Fruit fly (Drosophila melanogaster) whole organism, embryonic: ENCODE data around the gene CG5181.

Experiments
- Atf6 ChIP-seq: fragments of 200-800 bp; sonication (Bioruptor generic); IDR thresholded peaks from 2 replicates; pipeline ENCODE4 v1.3.6; 2022; ENCODE audit warnings: missing biosample characterization, missing genetic modification characterization
- BEAF-32 ChIP-seq: fragments of 200-800 bp; sonication (Bioruptor generic); optimal IDR thresholded peaks from 3 replicates; lab custom pipeline; 2017; ENCODE audit warnings: missing biosample characterization, missing genetic modification characterization, mild to moderate bottlenecking, moderate library complexity, missing genetic modification reagents
- CG10462 ChIP-seq: fragments of 200-800 bp; sonication (Bioruptor generic); optimal IDR thresholded peaks from 2 replicates; lab custom pipeline; 2016; ENCODE audit warnings: missing biosample characterization, missing genetic modification characterization
- CG10654 ChIP-seq: fragments of 200-800 bp; sonication (Bioruptor generic); optimal IDR thresholded peaks from 2 replicates; lab custom pipeline; 2016; ENCODE audit warnings: missing biosample characterization, missing genetic modification characterization
- CG11560 ChIP-seq: fragments of 200-800 bp; sonication (Bioruptor generic); IDR thresholded peaks from 3 replicates; pipeline ENCODE4 v1.3.6; 2022; ENCODE audit warnings: missing biosample characterization, missing genetic modification characterization
- CG12942 ChIP-seq: fragments of 200-800 bp; sonication (Bioruptor generic); optimal IDR thresholded peaks from 3 replicates; lab custom pipeline; 2016; ENCODE audit warnings: missing biosample characterization, missing genetic modification characterization
- CG13424 ChIP-seq: fragments of 200-800 bp; sonication (Bioruptor generic); optimal IDR thresholded peaks from 2 replicates; lab custom pipeline; 2019; ENCODE audit warnings: missing biosample characterization, mild to moderate bottlenecking, missing genetic modification characterization, moderate library complexity
- CG14014 ChIP-seq: fragments of 200-800 bp; sonication (Bioruptor generic); IDR thresholded peaks from 2 replicates; pipeline ENCODE4 v1.3.6; 2022; ENCODE audit warnings: missing biosample characterization, missing genetic modification characterization
- CG16779 ChIP-seq: fragments of 200-800 bp; sonication (Bioruptor generic); IDR thresholded peaks from 2 replicates; pipeline ENCODE4 v1.3.6; 2022; ENCODE audit warnings: missing biosample characterization, missing genetic modification characterization
- CG17612 ChIP-seq: fragments of 200-800 bp; sonication (Bioruptor generic); IDR thresholded peaks from 2 replicates; pipeline ENCODE4 v1.3.6; 2022; ENCODE audit warnings: missing biosample characterization, missing genetic modification characterization
- CG18599 ChIP-seq: fragments of 200-800 bp; sonication (Bioruptor generic); optimal IDR thresholded peaks from 3 replicates; lab custom pipeline; 2017; ENCODE audit warnings: missing biosample characterization, missing genetic modification characterization, mild to moderate bottlenecking, moderate library complexity, missing genetic modification reagents
- CG42726 ChIP-seq: fragments of 200-800 bp; sonication (Bioruptor generic); IDR thresholded peaks from 2 replicates; pipeline ENCODE4 v1.3.6; 2022; ENCODE audit warnings: missing biosample characterization, missing genetic modification characterization; ENCODE audit not compliant: partially characterized antibody
- CG6854 ChIP-seq: fragments of 200-800 bp; sonication (Bioruptor generic); optimal IDR thresholded peaks from 3 replicates; lab custom pipeline; 2017; ENCODE audit warnings: missing biosample characterization, mild to moderate bottlenecking, missing genetic modification characterization
- CG8944 ChIP-seq: fragments of 200-800 bp; sonication (Bioruptor generic); optimal IDR thresholded peaks from 3 replicates; lab custom pipeline; 2016; ENCODE audit warnings: missing biosample characterization, missing genetic modification characterization
- CG9817 ChIP-seq: fragments of 200-800 bp; sonication (Bioruptor generic); optimal IDR thresholded peaks from 2 replicates; lab custom pipeline; 2018; ENCODE audit warnings: missing biosample characterization, mild to moderate bottlenecking, missing genetic modification characterization, moderate library complexity
- CG9932 ChIP-seq: fragments of 200-800 bp; sonication (Bioruptor generic); IDR thresholded peaks from 2 replicates; pipeline ENCODE4 v1.3.6; 2022; ENCODE audit warnings: missing biosample characterization, missing genetic modification characterization
- D19A ChIP-seq: fragments of 200-800 bp; optimal IDR thresholded peaks from 3 replicates; lab custom pipeline; 2019; ENCODE audit warnings: missing biosample characterization, mild to moderate bottlenecking, missing genetic modification characterization, moderate library complexity
- Dad ChIP-seq: fragments of 200-800 bp; sonication (Bioruptor generic); optimal IDR thresholded peaks from 3 replicates; lab custom pipeline; 2016; ENCODE audit warnings: missing biosample characterization, missing genetic modification characterization
- Doc2 ChIP-seq: fragments of 200-800 bp; sonication (Bioruptor generic); IDR thresholded peaks from 2 replicates; pipeline ENCODE4 v1.3.6; 2022; ENCODE audit warnings: missing biosample characterization, missing genetic modification characterization
- E2f2 ChIP-seq: fragments of 200-800 bp; sonication (Bioruptor generic); IDR thresholded peaks from 2 replicates; pipeline ENCODE4 v1.3.6; 2022; ENCODE audit warnings: missing biosample characterization, missing genetic modification characterization
- Fer1 ChIP-seq: fragments of 200-800 bp; sonication (Bioruptor generic); optimal IDR thresholded peaks from 2 replicates; lab custom pipeline; 2017; ENCODE audit warnings: missing biosample characterization, mild to moderate bottlenecking, missing genetic modification characterization
- Hand ChIP-seq: fragments of 200-800 bp; sonication (Bioruptor generic); optimal IDR thresholded peaks from 2 replicates; lab custom pipeline; 2017; ENCODE audit warnings: mild to moderate bottlenecking, missing biosample characterization, missing genetic modification reagents, missing genetic modification characterization
- Hey ChIP-seq: fragments of 200-800 bp; sonication (Bioruptor generic); optimal IDR thresholded peaks from 3 replicates; lab custom pipeline; 2018; ENCODE audit warnings: missing biosample characterization, mild to moderate bottlenecking, missing genetic modification characterization
- HmgD ChIP-seq: fragments of 200-800 bp; sonication (Bioruptor generic); optimal IDR thresholded peaks from 3 replicates; lab custom pipeline; 2016; ENCODE audit warnings: missing biosample characterization, missing genetic modification characterization
- Hr78 ChIP-seq, 2 experiments: fragments of 200-800 bp in 1 of 2; fragments of >200 bp in 1 of 2; sonication (Bioruptor generic) in 1 of 2; optimal IDR thresholded peaks; 2 replicates each; lab custom pipeline; 2017 to 2019; ENCODE audit warnings: missing biosample characterization in 2 of 2, missing genetic modification characterization in 2 of 2, mild to moderate bottlenecking in 1 of 2, moderate library complexity in 1 of 2
- Lhr ChIP-seq: fragments of 200-800 bp; sonication (Bioruptor generic); optimal IDR thresholded peaks from 3 replicates; lab custom pipeline; 2017; ENCODE audit warnings: mild to moderate bottlenecking, missing biosample characterization, missing genetic modification reagents, missing genetic modification characterization
- Max ChIP-seq: fragments of 200-800 bp; sonication (Bioruptor generic); optimal IDR thresholded peaks from 2 replicates; lab custom pipeline; 2016; ENCODE audit warnings: missing biosample characterization, mild to moderate bottlenecking, missing genetic modification characterization
- Sry-β ChIP-seq: fragments of 200-800 bp; sonication (Bioruptor generic); optimal IDR thresholded peaks from 2 replicates; lab custom pipeline; 2018; ENCODE audit warnings: missing biosample characterization, mild to moderate bottlenecking, missing genetic modification characterization, moderate library complexity
- Xrp1 ChIP-seq: fragments of 200-800 bp; sonication (Bioruptor generic); IDR thresholded peaks from 2 replicates; pipeline ENCODE4 v1.3.6; 2022; ENCODE audit warnings: missing biosample characterization, missing genetic modification characterization
- aop ChIP-seq: fragments of 200-800 bp; sonication (Bioruptor generic); IDR thresholded peaks from 2 replicates; pipeline ENCODE4 v1.3.6; 2022; ENCODE audit warnings: missing biosample characterization, missing genetic modification characterization
- az2 ChIP-seq: fragments of 200-800 bp; sonication (Bioruptor generic); optimal IDR thresholded peaks from 3 replicates; lab custom pipeline; 2016; ENCODE audit warnings: missing biosample characterization, missing genetic modification characterization
- bbx ChIP-seq: fragments of 200-800 bp; sonication (Bioruptor generic); IDR thresholded peaks from 2 replicates; pipeline ENCODE4 v1.3.6; 2022; ENCODE audit warnings: missing biosample characterization, missing genetic modification characterization; ENCODE audit not compliant: partially characterized antibody
- crc ChIP-seq: fragments of 200-800 bp; sonication (Bioruptor generic); optimal IDR thresholded peaks from 2 replicates; lab custom pipeline; 2016; ENCODE audit warnings: missing biosample characterization, missing genetic modification characterization
- dpn ChIP-seq, 2 experiments: fragments of 200-800 bp; sonication (Bioruptor generic); optimal IDR thresholded peaks; 3 replicates each; lab custom pipeline; 2016; ENCODE audit warnings: missing biosample characterization in 2 of 2, missing genetic modification characterization in 2 of 2
- gce ChIP-seq: fragments of 200-800 bp; sonication (Bioruptor generic); IDR thresholded peaks from 3 replicates; pipeline ENCODE4 v1.3.6; 2022; ENCODE audit warnings: missing biosample characterization, missing genetic modification characterization
- hb ChIP-seq: fragments of 200-800 bp; sonication (Bioruptor generic); IDR thresholded peaks from 3 replicates; pipeline ENCODE4 v1.3.6; 2022; ENCODE audit warnings: missing biosample characterization, missing genetic modification characterization; ENCODE audit not compliant: partially characterized antibody
- ind ChIP-seq: fragments of 200-800 bp; sonication (Bioruptor generic); optimal IDR thresholded peaks from 3 replicates; lab custom pipeline; 2016; ENCODE audit warnings: missing biosample characterization, missing genetic modification characterization
- inv ChIP-seq: fragments of 200-800 bp; sonication (Bioruptor generic); IDR thresholded peaks from 2 replicates; pipeline ENCODE4 v1.3.6; 2022; ENCODE audit warnings: missing biosample characterization, missing genetic modification characterization; ENCODE audit not compliant: partially characterized antibody
- ken ChIP-seq: fragments of 200-800 bp; sonication (Bioruptor generic); IDR thresholded peaks from 3 replicates; pipeline ENCODE4 v1.3.6; 2022; ENCODE audit warnings: missing biosample characterization, missing genetic modification characterization
- lbe ChIP-seq: fragments of 200-800 bp; sonication (Bioruptor generic); optimal IDR thresholded peaks from 2 replicates; lab custom pipeline; 2016; ENCODE audit warnings: missing biosample characterization, mild to moderate bottlenecking, missing genetic modification characterization
- odd ChIP-seq: fragments of 200-800 bp; sonication (Bioruptor generic); optimal IDR thresholded peaks from 2 replicates; lab custom pipeline; 2017; ENCODE audit warnings: missing biosample characterization, mild to moderate bottlenecking, missing genetic modification characterization
- phol ChIP-seq: fragments of 200-800 bp; sonication (Bioruptor generic); optimal IDR thresholded peaks from 3 replicates; lab custom pipeline; 2018; ENCODE audit warnings: missing biosample characterization, mild to moderate bottlenecking, missing genetic modification characterization, moderate library complexity
- pum ChIP-seq: fragments of 200-800 bp; sonication (Bioruptor generic); optimal IDR thresholded peaks from 2 replicates; lab custom pipeline; 2016; ENCODE audit warnings: missing biosample characterization, missing genetic modification characterization
- row ChIP-seq: fragments of 200-800 bp; sonication (Bioruptor generic); IDR thresholded peaks from 3 replicates; pipeline ENCODE4 v1.3.6; 2022; ENCODE audit warnings: missing biosample characterization, missing genetic modification characterization
- shn ChIP-seq: fragments of 200-800 bp; sonication (Bioruptor generic); optimal IDR thresholded peaks from 3 replicates; lab custom pipeline; 2016; ENCODE audit warnings: missing biosample characterization, missing genetic modification characterization
- sima ChIP-seq: fragments of 200-800 bp; sonication (Bioruptor generic); optimal IDR thresholded peaks from 2 replicates; lab custom pipeline; 2016; ENCODE audit warnings: missing biosample characterization, missing genetic modification characterization
- slp2 ChIP-seq: fragments of 200-800 bp; sonication (Bioruptor generic); optimal IDR thresholded peaks from 2 replicates; lab custom pipeline; 2016; ENCODE audit warnings: missing biosample characterization, missing genetic modification characterization
- tap ChIP-seq: fragments of 200-800 bp; optimal IDR thresholded peaks from 3 replicates; lab custom pipeline; 2019; ENCODE audit warnings: missing biosample characterization, mild to moderate bottlenecking, missing genetic modification characterization, moderate library complexity
- vfl ChIP-seq: fragments of 200-800 bp; sonication (Bioruptor generic); optimal IDR thresholded peaks from 2 replicates; lab custom pipeline; 2016; ENCODE audit warnings: missing biosample characterization, missing genetic modification characterization

Gene CG5181

DNA sequence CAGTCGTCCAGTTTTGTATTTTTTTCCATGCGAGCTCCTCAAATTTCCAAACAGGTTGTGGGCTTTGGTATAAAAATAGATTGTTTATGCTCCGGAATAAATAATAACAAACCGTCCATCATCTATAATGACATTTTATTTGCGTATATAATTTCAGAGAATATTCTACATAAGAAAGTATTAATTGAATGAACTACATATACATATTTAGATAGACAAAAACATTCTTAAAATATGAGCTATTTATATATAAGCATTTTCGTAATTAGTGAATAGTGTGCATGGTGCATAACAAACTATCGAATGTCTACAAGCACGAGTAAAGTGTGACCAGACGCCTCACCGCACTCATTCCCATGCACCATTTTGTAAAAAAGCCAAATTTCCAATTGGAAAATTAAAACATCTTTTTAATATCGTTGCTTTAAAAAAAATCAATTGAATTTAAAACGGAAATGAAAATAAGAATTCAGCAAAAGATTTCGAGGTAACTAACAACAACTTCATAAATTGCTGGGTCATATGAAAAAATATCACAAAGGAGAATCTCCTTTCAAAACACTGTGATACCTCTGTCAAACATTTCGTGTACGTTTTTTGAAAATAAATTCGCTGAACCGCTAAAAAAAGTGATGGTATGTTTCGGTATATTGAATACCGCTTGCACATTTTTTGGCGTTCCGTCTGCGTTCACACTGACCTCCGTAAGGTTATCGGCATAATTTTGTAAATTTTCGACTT lies 16.9 kb upstream of the CG5181 start, which contains the start of gene muc (continued):
- TF ChIP-seq hb (GFP tag; lab: Robert Waterston, UW) (peak; percentile 22; the same call in 1 of the 3 replicates), CG6854 (GFP tag; lab: Kevin White, UChicago) (no peak), aop (no peak), Xrp1 (GFP tag; lab: Robert Waterston, UW) (peak; percentile 41; the same call in 1 of the 2 replicates), D19A (tag; lab: Kevin White, UChicago) (peak; percentile 63), shn (GFP tag; lab: Kevin White, UChicago) (peak; percentile 41), az2 (GFP tag; lab: Kevin White, UChicago) (peak; percentile 36), CG9817 (tag; lab: Kevin White, UChicago) (peak; percentile 47), CG13424 (tag; lab: Kevin White, UChicago) (peak; percentile 48), tap (peak; percentile 13), CG18599 (GFP tag; lab: Kevin White, UChicago) (peak; percentile 33), crc (GFP tag; lab: Kevin White, UChicago) (no peak), Hr78 (GFP tag; optimal IDR thresholded peaks at IDR 0.05; lab: Kevin White, UChicago) (peak in 1 of 2 experiments; percentile 16), CG14014 (GFP tag; lab: Robert Waterston, UW) (0 out of 2 replicates have a peak, but pooled peaks have one; percentile 14), HmgD (GFP tag; lab: Kevin White, UChicago) (peak; percentile 10), slp2 (GFP tag; lab: Kevin White, UChicago) (no peak), CG12942 (peak; percentile 48), dpn (GFP tag; optimal IDR thresholded peaks at IDR 0.05; lab: Kevin White, UChicago) (peak; percentile 28 to 44), BEAF-32 (GFP tag; lab: Kevin White, UChicago) (peak; percentile 86), Dad (GFP tag; lab: Kevin White, UChicago) (no peak), Max (GFP tag; lab: Kevin White, UChicago) (no peak), CG10654 (GFP tag; lab: Kevin White, UChicago) (peak; percentile 13), CG9932 (GFP tag; lab: Robert Waterston, UW) (peak; percentile 72), Hey (tag; lab: Kevin White, UChicago) (no peak), CG42726 (peak; percentile 60), CG17612 (GFP tag; lab: Robert Waterston, UW) (no peak), Atf6 (GFP tag; lab: Robert Waterston, UW) (0 out of 2 replicates have a peak, but pooled peaks have one; percentile 38), gce (no peak), ken (GFP tag; lab: Robert Waterston, UW) (0 out of 3 replicates have a peak, but pooled peaks have one; percentile 8), CG10462 (no peak), lbe (GFP tag; lab: Kevin White, UChicago) (peak; percentile 38), Fer1 (GFP tag; lab: Kevin White, UChicago) (no peak), bbx (GFP tag; lab: Robert Waterston, UW) (peak; percentile 80), Hand (GFP tag; lab: Kevin White, UChicago) (no peak), Lhr (GFP tag; lab: Kevin White, UChicago) (peak; percentile 90), sima (GFP tag; lab: Kevin White, UChicago) (no peak), inv (peak; percentile 66), vfl (GFP tag; lab: Kevin White, UChicago) (no peak), row (peak; percentile 90), Sry-β (peak; percentile 53), Doc2 (no peak), CG16779 (no peak), pum (GFP tag; lab: Kevin White, UChicago) (peak; percentile 11), E2f2 (peak; percentile 60), odd (no peak), ind (GFP tag; lab: Kevin White, UChicago) (peak; percentile 17), CG11560 (tag; lab: Robert Waterston, UW) (no peak), CG8944 (GFP tag; lab: Kevin White, UChicago) (peak; percentile 19), phol (tag; lab: Kevin White, UChicago) (peak; percentile 92)
